Worm (Caenorhabditis elegans) whole organism, L3 larva: Measurements from ENCODE around the gene D2023.1.
A peak's percentile ranks its signal among the peaks of the same experiment; 100 is the strongest.

Source experiments
- fos-1 ChIP-seq: fragments of 150-350 bp; optimal IDR thresholded peaks from 2 replicates; lab custom pipeline; 2014; ENCODE audit warnings: missing biosample characterization, missing genetic modification characterization
- mml-1 ChIP-seq: fragments of 150-350 bp; sonication (generic microtip); optimal IDR thresholded peaks from 3 replicates; lab custom pipeline; 2014; ENCODE audit warnings: missing biosample characterization, missing genetic modification characterization
- tbx-2 ChIP-seq: sonication (generic microtip); optimal IDR thresholded peaks from 2 replicates; lab custom pipeline; 2016; ENCODE audit warnings: mild to moderate bottlenecking, missing genetic modification characterization, missing compliant biosample characterization
- unc-39 ChIP-seq: sonication (generic microtip); optimal IDR thresholded peaks from 4 replicates; lab custom pipeline; 2017; ENCODE audit warnings: missing biosample characterization, missing genetic modification characterization

ce11 chrV:11802508-11802907 is 13.2 kb downstream of the D2023.1 start:
- TF ChIP-seq unc-39 (tag; lab: Kevin White, UChicago) (no peak), tbx-2 (tag; lab: Kevin White, UChicago) (peak; percentile 86), fos-1 (tag; lab: Kevin White, UChicago) (no peak), mml-1 (tag; lab: Kevin White, UChicago) (peak; percentile 60)
